Fruit fly (Drosophila melanogaster): Measurements from ENCODE around the gene CG7453.

DNA sequence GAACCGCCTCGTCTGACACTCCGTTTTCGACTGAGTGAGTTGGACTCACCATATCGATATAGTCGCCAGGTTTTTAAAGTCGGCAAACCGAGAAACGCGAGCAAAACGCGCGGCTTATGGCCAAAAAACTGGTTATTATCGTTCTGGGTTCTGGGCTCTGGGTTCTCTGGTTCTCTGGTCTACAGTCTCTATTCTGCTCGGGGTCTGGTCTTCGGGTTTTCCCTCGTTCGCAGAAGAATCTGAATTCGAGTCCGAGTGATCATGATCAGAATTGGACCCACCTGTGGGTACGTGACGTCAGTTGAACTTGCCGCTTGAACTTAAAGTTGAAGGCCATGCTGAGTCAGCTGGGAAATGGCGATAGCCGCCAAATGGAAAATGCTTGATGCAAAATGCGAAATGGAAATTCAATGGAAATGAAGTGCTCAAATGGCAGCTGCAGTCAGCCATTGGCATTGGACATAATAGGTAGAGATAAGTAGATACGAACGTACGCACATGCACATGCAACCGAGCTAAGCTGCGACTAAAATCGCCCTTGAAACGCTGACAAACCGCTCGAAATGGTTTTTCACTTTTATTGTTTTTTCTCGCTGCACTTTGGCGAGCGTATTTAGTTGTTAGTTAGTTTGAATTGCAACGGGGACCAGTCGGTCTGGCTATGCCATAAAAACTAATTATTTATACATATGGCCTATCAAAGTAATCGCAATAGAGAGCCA, 5.0 kb upstream of the CG7453 start, which contains the start of gene CG33939:
- TF ChIP-seq CG8478 (optimal IDR thresholded peaks at IDR 0.05) (no peak), CTCF (optimal IDR thresholded peaks at IDR 0.05) (no peak)
